Worm (Caenorhabditis elegans) whole organism, L4 larva: ENCODE results near the gene mrpl-12.

Experiments used
- mep-1 ChIP-seq: fragments of 150-350 bp; sonication (generic microtip); optimal IDR thresholded peaks from 3 replicates; lab custom pipeline; 2014; ENCODE audit warnings: missing biosample characterization, missing genetic modification characterization
- nhr-41 ChIP-seq: fragments of 200-800 bp; sonication (Bioruptor generic); IDR thresholded peaks from 2 replicates; pipeline ENCODE4 v1.3.6; 2022; ENCODE audit warnings: missing genetic modification reagents, missing genetic modification characterization, missing compliant biosample characterization
- unc-62 ChIP-seq, 3 experiments: fragments of 150-350 bp in 1 of 3; sonication (generic microtip); optimal IDR thresholded peaks in 2 of 3; peaks in 1 of 3; 1 replicate in 1 of 3; 2 replicates in 2 of 3; lab custom pipeline; 2014 to 2017; ENCODE audit warnings: missing biosample characterization in 3 of 3, missing genetic modification characterization in 3 of 3, missing genetic modification reagents in 3 of 3, missing genotype in 1 of 3

DNA sequence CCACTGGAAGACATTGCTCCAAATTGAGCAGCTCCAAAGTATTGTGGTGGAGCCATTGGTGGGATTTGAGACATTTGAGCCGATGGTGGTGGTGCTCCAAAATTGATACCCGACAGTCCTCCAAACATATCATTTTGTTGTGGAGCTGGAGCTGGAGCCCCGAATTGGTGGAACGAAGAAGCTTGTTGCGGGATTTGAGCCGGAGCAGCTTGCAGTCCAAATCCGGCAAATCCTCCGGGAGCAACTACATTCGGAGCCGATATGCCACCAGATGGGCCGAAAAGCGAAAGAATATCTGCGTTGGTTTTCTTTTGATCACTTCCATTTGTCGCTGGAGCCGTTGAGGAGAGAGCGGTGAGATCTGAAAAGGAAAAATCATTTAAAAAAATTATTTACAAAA is 30.5 kb downstream of the mrpl-12 start:
- TF ChIP-seq nhr-41 (GFP tag; lab: Robert Waterston, UW) (no peak), unc-62 (GFP tag; optimal IDR thresholded peaks at IDR 0.05 in 1 of 2; lab: Kevin White, UChicago) (no peak), unc-62 (tag; optimal IDR thresholded peaks at IDR 0.05; lab: Kevin White, UChicago) (no peak), mep-1 (tag; lab: Kevin White, UChicago) (no peak)
